Fruit fly (Drosophila melanogaster): Measurements from ENCODE around the gene CG4502.

Gene CG4502

dm6 chr2L:7148086-7148485, 56.0 kb downstream of the CG4502 start (continued):
- TF ChIP-seq ss (GFP tag; optimal IDR thresholded peaks at IDR 0.05) (no peak), CG34406 (GFP tag; optimal IDR thresholded peaks at IDR 0.05) (peak; percentile 35), CG9139 (GFP tag; optimal IDR thresholded peaks at IDR 0.05) (no peak), Eip78C (GFP tag) (peak; percentile 77), CG11294 (GFP tag; IDR thresholded peaks at IDR 0.05) (peak; percentile 58; the same call in 1 of the 2 replicates), svp (GFP tag) (peak; percentile 81), Hr38 (GFP tag; optimal IDR thresholded peaks at IDR 0.05) (no peak), CG6854 (GFP tag; optimal IDR thresholded peaks at IDR 0.05) (no peak), CG10669 (GFP tag; optimal IDR thresholded peaks at IDR 0.05) (peak; percentile 46), CG11902 (GFP tag; optimal IDR thresholded peaks at IDR 0.05) (no peak), CG15336 (GFP tag; IDR thresholded peaks at IDR 0.05) (peak; percentile 72), Smox (GFP tag; optimal IDR thresholded peaks at IDR 0.05) (peak; percentile 27), Sox14 (GFP tag; optimal IDR thresholded peaks at IDR 0.05) (peak; percentile 56), CG3919 (GFP tag; optimal IDR thresholded peaks at IDR 0.05) (peak; percentile 49), achi (GFP tag; optimal IDR thresholded peaks at IDR 0.05) (peak; percentile 51), Ets96B (tag; optimal IDR thresholded peaks at IDR 0.05) (peak; percentile 35), CG3032 (tag; optimal IDR thresholded peaks at IDR 0.05) (peak; percentile 16), Sox15 (GFP tag; optimal IDR thresholded peaks at IDR 0.05) (no peak), CG8319 (GFP tag; optimal IDR thresholded peaks at IDR 0.05) (no peak), CG6163 (GFP tag; IDR thresholded peaks at IDR 0.05) (peak; percentile 46; the same call in 1 of the 3 replicates), net (GFP tag; optimal IDR thresholded peaks at IDR 0.05) (peak; percentile 58), CG6808 (GFP tag; optimal IDR thresholded peaks at IDR 0.05) (peak; percentile 4), Lpt (GFP tag; optimal IDR thresholded peaks at IDR 0.05) (peak; percentile 27)

dm6 chr2L:7147212-7147611, 56.9 kb downstream of the CG4502 start:
- TF ChIP-seq Ets21C (GFP tag; optimal IDR thresholded peaks at IDR 0.05) (no peak), CG10631 (GFP tag; optimal IDR thresholded peaks at IDR 0.05) (no peak), CG8632 (GFP tag; optimal IDR thresholded peaks at IDR 0.05) (no peak), CG3919 (GFP tag; optimal IDR thresholded peaks at IDR 0.05) (no peak), lz (GFP tag; optimal IDR thresholded peaks at IDR 0.05) (no peak), fd59A (GFP tag; optimal IDR thresholded peaks at IDR 0.05) (no peak), ss (GFP tag; optimal IDR thresholded peaks at IDR 0.05) (no peak), cyc (GFP tag; optimal IDR thresholded peaks at IDR 0.05) (no peak), CG3032 (tag; optimal IDR thresholded peaks at IDR 0.05) (no peak), CG6163 (GFP tag; IDR thresholded peaks at IDR 0.05) (no peak), eg (GFP tag; IDR thresholded peaks at IDR 0.05) (no peak), achi (GFP tag; optimal IDR thresholded peaks at IDR 0.05) (no peak), CG6808 (GFP tag; optimal IDR thresholded peaks at IDR 0.05) (no peak), dac (GFP tag; optimal IDR thresholded peaks at IDR 0.05) (no peak), fkh (GFP tag; optimal IDR thresholded peaks at IDR 0.05) (no peak)

- peak; percentile 90 for TF ChIP-seq CG15336 (GFP tag; IDR thresholded peaks at IDR 0.05)
- peak; percentile 22 for TF ChIP-seq Met (GFP tag; optimal IDR thresholded peaks at IDR 0.05)
- TF ChIP-seq CG8632 (GFP tag; optimal IDR thresholded peaks at IDR 0.05) = peak; percentile 29
- peak; percentile 71 for TF ChIP-seq achi (GFP tag; optimal IDR thresholded peaks at IDR 0.05)
- peak; percentile 25 for TF ChIP-seq Sox15 (GFP tag; optimal IDR thresholded peaks at IDR 0.05)
- peak; percentile 60 for TF ChIP-seq CG3919 (GFP tag; optimal IDR thresholded peaks at IDR 0.05)
- TF ChIP-seq lz (GFP tag; optimal IDR thresholded peaks at IDR 0.05) = peak; percentile 42
- no peak for TF ChIP-seq Blimp-1 (GFP tag; optimal IDR thresholded peaks at IDR 0.05)
- no peak for TF ChIP-seq Eip93F (GFP tag; optimal IDR thresholded peaks at IDR 0.05)
- peak; percentile 72 for TF ChIP-seq Gug (GFP tag; IDR thresholded peaks at IDR 0.05)
- no peak for TF ChIP-seq CG11902 (GFP tag; optimal IDR thresholded peaks at IDR 0.05)
- TF ChIP-seq CG4318 (GFP tag; optimal IDR thresholded peaks at IDR 0.05) = peak; percentile 69
- TF ChIP-seq spab (GFP tag; optimal IDR thresholded peaks at IDR 0.05) = peak; percentile 54
- peak; percentile 54 for TF ChIP-seq CG10669 (GFP tag; optimal IDR thresholded peaks at IDR 0.05)
- TF ChIP-seq Hr39 (GFP tag; optimal IDR thresholded peaks at IDR 0.05) = peak; percentile 35
- TF ChIP-seq Lpt (GFP tag; optimal IDR thresholded peaks at IDR 0.05) = peak; percentile 60
- no peak for TF ChIP-seq cyc (GFP tag; optimal IDR thresholded peaks at IDR 0.05)
- peak; percentile 50 for TF ChIP-seq esn (GFP tag; optimal IDR thresholded peaks at IDR 0.05)
- TF ChIP-seq CG8319 (GFP tag; optimal IDR thresholded peaks at IDR 0.05) = no peak
- no peak for TF ChIP-seq Ets21C (GFP tag; optimal IDR thresholded peaks at IDR 0.05)
- peak; percentile 32 for TF ChIP-seq CG34406 (GFP tag; optimal IDR thresholded peaks at IDR 0.05)
- no peak for TF ChIP-seq fkh (GFP tag; optimal IDR thresholded peaks at IDR 0.05)
- peak; percentile 60 for TF ChIP-seq fd59A (GFP tag; optimal IDR thresholded peaks at IDR 0.05)
- no peak for TF ChIP-seq CG7368 (GFP tag; optimal IDR thresholded peaks at IDR 0.05)
- peak; percentile 79 for TF ChIP-seq CG6163 (GFP tag; IDR thresholded peaks at IDR 0.05)
- peak; percentile 52 for TF ChIP-seq CG11762 (GFP tag; optimal IDR thresholded peaks at IDR 0.05; ENCODE audit: insufficient read depth)
- peak; percentile 62 for TF ChIP-seq dac (GFP tag; optimal IDR thresholded peaks at IDR 0.05)
- peak; percentile 68 for TF ChIP-seq Sox14 (GFP tag; optimal IDR thresholded peaks at IDR 0.05)
- peak; percentile 76 for TF ChIP-seq Hr4 (GFP tag; optimal IDR thresholded peaks at IDR 0.05)
- no peak for TF ChIP-seq fd85E (GFP tag; optimal IDR thresholded peaks at IDR 0.05)
- peak; percentile 14 for TF ChIP-seq vri (GFP tag; optimal IDR thresholded peaks at IDR 0.05)
- peak; percentile 75 for TF ChIP-seq svp (GFP tag)
These were observed 58.2 kb downstream of the CG4502 start for dm6 chr2L:7145881-7146280.

All from whole organism, prepupa.